Fruit fly (Drosophila melanogaster): ENCODE measurements around the gene eIF3d1.

DNA sequence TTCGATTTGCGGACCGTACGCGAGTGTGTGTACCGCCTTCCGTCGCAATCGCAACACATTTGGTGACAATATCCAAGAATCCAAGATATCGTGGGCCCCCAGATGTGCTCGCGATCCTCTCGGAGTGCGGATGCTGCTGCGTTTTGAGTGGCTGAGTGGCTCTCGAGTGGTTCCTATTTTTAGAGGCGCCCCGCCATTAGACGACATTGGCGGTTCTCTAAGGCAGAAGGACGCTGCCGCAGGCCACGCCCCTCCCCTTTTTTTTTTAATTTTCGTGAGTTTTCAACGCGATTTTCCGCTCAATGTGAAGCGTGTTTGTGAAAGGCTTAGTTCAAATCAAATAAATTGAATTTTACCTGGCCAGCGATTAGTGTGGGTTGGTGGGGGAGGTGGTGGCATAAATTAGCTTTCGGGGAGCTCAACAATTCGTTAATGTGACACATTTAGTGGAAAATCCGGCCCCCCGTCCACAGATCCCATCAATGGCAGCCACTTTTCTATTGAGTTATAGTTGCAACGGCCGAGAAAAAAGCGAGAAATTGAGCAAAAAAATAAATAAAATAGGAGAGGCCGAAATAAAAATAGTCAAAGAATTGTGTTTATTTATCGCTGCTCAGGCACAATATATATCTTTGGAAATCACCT is 38.6 kb downstream of the eIF3d1 start, which contains the start of gene nau:
- no peak for TF ChIP-seq CG14655 (GFP tag; optimal IDR thresholded peaks at IDR 0.05)
- no peak for TF ChIP-seq CG8159 (tag; optimal IDR thresholded peaks at IDR 0.05)
- no peak for TF ChIP-seq CG12605 (GFP tag; IDR thresholded peaks at IDR 0.05)
- no peak for TF ChIP-seq fd96Ca (GFP tag; IDR thresholded peaks at IDR 0.05)

All from whole organism, pupa.